Worm (Caenorhabditis elegans): ENCODE measurements around the gene sea-1.

DNA sequence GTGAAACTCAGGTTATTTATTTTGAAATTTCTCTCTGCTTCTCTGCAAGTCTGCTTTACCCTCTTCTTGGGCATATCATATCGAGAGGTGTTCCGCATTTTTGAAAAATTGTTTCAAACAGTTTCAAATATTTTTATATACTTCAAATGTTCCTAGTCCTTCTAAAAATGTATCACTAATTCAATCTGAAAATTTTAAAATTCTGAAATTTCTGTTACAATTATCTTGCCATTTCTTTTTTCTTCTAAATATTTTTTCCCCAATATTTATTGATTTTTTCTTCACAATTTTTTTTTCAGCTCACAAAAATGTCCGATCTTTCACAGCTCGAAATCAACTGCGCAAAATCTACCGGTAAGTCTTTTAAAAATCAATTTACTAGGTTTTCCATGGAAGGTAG lies 13.6 kb downstream of the sea-1 start, which contains the start of gene F19B10.4:
- TF ChIP-seq sea-1 (GFP tag; conservative IDR thresholded peaks at IDR 0.05) (no peak), aly-1 (tag; optimal IDR thresholded peaks at IDR 0.05) (no peak), B0310.2 (tag; optimal IDR thresholded peaks at IDR 0.05) (no peak), tbx-37 (GFP tag; conservative IDR thresholded peaks at IDR 0.05) (no peak), ceh-13 (GFP tag; optimal IDR thresholded peaks at IDR 0.05) (no peak), flt-1 (GFP tag; IDR thresholded peaks at IDR 0.05) (no peak), ama-1 (optimal IDR thresholded peaks at IDR 0.05) (no peak), tra-4 (tag; optimal IDR thresholded peaks at IDR 0.05) (no peak), pes-1 (GFP tag; IDR thresholded peaks at IDR 0.05) (no peak), tbx-11 (GFP tag; IDR thresholded peaks at IDR 0.05) (no peak), hmbx-1 (tag; optimal IDR thresholded peaks at IDR 0.05) (no peak)
